Fruit fly (Drosophila melanogaster): ENCODE measurements around the gene Acbp4.

The Acbp4 gene

dm6 chr3L:7090764-7091163 lies 37.3 kb downstream of the Acbp4 start (continued):
- TF ChIP-seq CG8089 (GFP tag; optimal IDR thresholded peaks at IDR 0.05) (no peak), CG4854 (GFP tag; optimal IDR thresholded peaks at IDR 0.05) (peak; percentile 21), tgo (GFP tag; IDR thresholded peaks at IDR 0.05) (peak; percentile 83), exex (tag; optimal IDR thresholded peaks at IDR 0.05) (peak; percentile 20), CG6272 (GFP tag; IDR thresholded peaks at IDR 0.05) (peak; percentile 54; the same call in 1 of the 2 replicates), gro (GFP tag; optimal IDR thresholded peaks at IDR 0.05) (peak; percentile 19), danr (GFP tag; IDR thresholded peaks at IDR 0.05) (0 out of 2 replicates have a peak, but pooled peaks have one; percentile 26), CG9817 (tag; optimal IDR thresholded peaks at IDR 0.05) (peak; percentile 22), CG5245 (GFP tag; optimal IDR thresholded peaks at IDR 0.05) (peak; percentile 60), aop (GFP tag; IDR thresholded peaks at IDR 0.05) (no peak), CG14965 (GFP tag; optimal IDR thresholded peaks at IDR 0.05; ENCODE audit: borderline replicate concordance) (no peak), C15 (GFP tag; IDR thresholded peaks at IDR 0.05) (peak; percentile 43; the same call in 1 of the 3 replicates), CG8359 (GFP tag; optimal IDR thresholded peaks at IDR 0.05; ENCODE audit: borderline replicate concordance) (peak; percentile 32), CG11504 (tag; optimal IDR thresholded peaks at IDR 0.05) (peak; percentile 85), mam (GFP tag; optimal IDR thresholded peaks at IDR 0.05) (peak; percentile 64), Adf1 (GFP tag; IDR thresholded peaks at IDR 0.05) (no peak), Antp (GFP tag; optimal IDR thresholded peaks at IDR 0.05) (peak; percentile 55), lmd (GFP tag; IDR thresholded peaks at IDR 0.05) (peak; percentile 78), jumu (GFP tag; optimal IDR thresholded peaks at IDR 0.05) (peak; percentile 21), Dek (tag; optimal IDR thresholded peaks at IDR 0.05) (no peak), vnd (GFP tag; IDR thresholded peaks at IDR 0.05; ENCODE audit: partially characterized antibody) (no peak), chm (GFP tag; IDR thresholded peaks at IDR 0.05) (peak; percentile 38; the same call in 1 of the 2 replicates), Neu2 (GFP tag; optimal IDR thresholded peaks at IDR 0.05; ENCODE audit: borderline replicate concordance) (no peak), CG9727 (GFP tag; optimal IDR thresholded peaks at IDR 0.05) (peak; percentile 8), CG2202 (tag; optimal IDR thresholded peaks at IDR 0.05) (no peak), pfk (GFP tag; optimal IDR thresholded peaks at IDR 0.05) (no peak), bcd (GFP tag; optimal IDR thresholded peaks at IDR 0.05) (peak; percentile 46), so (GFP tag; IDR thresholded peaks at IDR 0.05) (peak; percentile 67; the same call in 2 of the 3 replicates), wor (GFP tag; IDR thresholded peaks at IDR 0.05) (0 out of 2 replicates have a peak, but pooled peaks have one; percentile 29), CG1647 (GFP tag; optimal IDR thresholded peaks at IDR 0.05) (no peak), CG3838 (GFP tag; optimal IDR thresholded peaks at IDR 0.05) (no peak), Gug (GFP tag; IDR thresholded peaks at IDR 0.05) (peak; percentile 57; the same call in 1 of the 4 replicates), Nf-YC (tag; optimal IDR thresholded peaks at IDR 0.05) (peak; percentile 57), CG34422 (GFP tag; IDR thresholded peaks at IDR 0.05) (peak; percentile 75; the same call in 2 of the 3 replicates), zfh1 (GFP tag; IDR thresholded peaks at IDR 0.05) (peak; percentile 73), pum (GFP tag; optimal IDR thresholded peaks at IDR 0.05) (peak; percentile 48), D19A (tag; optimal IDR thresholded peaks at IDR 0.05) (peak; percentile 57), CG1792 (GFP tag; optimal IDR thresholded peaks at IDR 0.05) (peak; percentile 39), Ssrp (tag; optimal IDR thresholded peaks at IDR 0.05) (peak; percentile 19), CG17612 (GFP tag; IDR thresholded peaks at IDR 0.05) (no peak), CG16815 (GFP tag; optimal IDR thresholded peaks at IDR 0.05) (no peak), CG33557 (GFP tag; optimal IDR thresholded peaks at IDR 0.05) (no peak), CG2129 (GFP tag; IDR thresholded peaks at IDR 0.05; ENCODE audit: partially characterized antibody) (no peak), CG10979 (tag; optimal IDR thresholded peaks at IDR 0.05) (peak; percentile 64), CG30020 (tag; optimal IDR thresholded peaks at IDR 0.05) (no peak), CG7786 (GFP tag; optimal IDR thresholded peaks at IDR 0.05) (peak; percentile 17), CG12071 (GFP tag; optimal IDR thresholded peaks at IDR 0.05) (peak; percentile 71), Atf3 (GFP tag; optimal IDR thresholded peaks at IDR 0.05) (no peak), sisA (GFP tag; IDR thresholded peaks at IDR 0.05) (peak; percentile 76), CG10462 (GFP tag; optimal IDR thresholded peaks at IDR 0.05) (no peak), ash1 (GFP tag; optimal IDR thresholded peaks at IDR 0.05) (no peak)

All from whole organism, embryonic.